Worm (Caenorhabditis elegans): Measurements from ENCODE around the gene F09F9.1.

ce11 chrX:4144136-4144781 lies 29.1 kb downstream of the F09F9.1 start:
- TF ChIP-seq ama-1 (optimal IDR thresholded peaks at IDR 0.05) (no peak), tbx-11 (GFP tag; IDR thresholded peaks at IDR 0.05) (no peak), aly-1 (tag; optimal IDR thresholded peaks at IDR 0.05) (no peak), hnd-1 (tag; optimal IDR thresholded peaks at IDR 0.05) (no peak), ceh-36 (tag; optimal IDR thresholded peaks at IDR 0.05) (no peak), hmbx-1 (tag; optimal IDR thresholded peaks at IDR 0.05) (no peak), tbx-37 (GFP tag; conservative IDR thresholded peaks at IDR 0.05) (no peak), sea-1 (GFP tag; conservative IDR thresholded peaks at IDR 0.05) (no peak), scrt-1 (GFP tag; IDR thresholded peaks at IDR 0.05) (no peak), pes-1 (GFP tag; IDR thresholded peaks at IDR 0.05) (no peak), ceh-13 (GFP tag; optimal IDR thresholded peaks at IDR 0.05) (no peak), flt-1 (GFP tag; IDR thresholded peaks at IDR 0.05) (no peak)

All from whole organism, early embryonic.